In genomic region chrV:20728763-20729350, ce11 we compare ENCODE assay signal across 7 worm cellular contexts.
A peak's percentile ranks its signal among the peaks of the same experiment; 100 is the strongest.
TF ChIP-seq lines count a peak whose summit lies in the region.

Gene ipla-3 (minus strand): TSS chrV:20729272.

TF ChIP-seq in whole organism, L1 larva, 84 proteins besides CTCF, POLR2A, EP300 and RAD21 (continued from another document):
- TF ChIP-seq lin-35 (GFP tag; optimal IDR thresholded peaks at IDR 0.05; lab: Kevin White, UChicago) (peak; percentile 20 to 60), xbp-1 (tag; optimal IDR thresholded peaks at IDR 0.05; lab: Kevin White, UChicago) (peak; percentile 7), skn-1 (tag; optimal IDR thresholded peaks at IDR 0.05; lab: Kevin White, UChicago) (peak; percentile 36), nhr-85 (tag; lab: Kevin White, UChicago) (peak; percentile 58), ceh-88 (GFP tag; IDR thresholded peaks at IDR 0.05; lab: Robert Waterston, UW) (no peak), dpl-1 (GFP tag; optimal IDR thresholded peaks at IDR 0.05; lab: Kevin White, UChicago) (peak in 2 of 3 experiments; percentile 21 to 36), mep-1 (tag; optimal IDR thresholded peaks at IDR 0.05; lab: Kevin White, UChicago) (peak; percentile 56), snpc-4 (tag; optimal IDR thresholded peaks at IDR 0.05; lab: Kevin White, UChicago) (peak; percentile 18), F16B12.6 (tag; optimal IDR thresholded peaks at IDR 0.05; lab: Kevin White, UChicago) (no peak), nhr-71 (tag; optimal IDR thresholded peaks at IDR 0.05; lab: Kevin White, UChicago) (peak; percentile 68), tlp-1 (tag; optimal IDR thresholded peaks at IDR 0.05; lab: Kevin White, UChicago) (no peak), nhr-90 (tag; optimal IDR thresholded peaks at IDR 0.05; lab: Kevin White, UChicago; ENCODE audit: poor library complexity) (peak; percentile 67), egl-13 (tag; optimal IDR thresholded peaks at IDR 0.05; lab: Kevin White, UChicago) (no peak), mab-9 (GFP tag; IDR thresholded peaks at IDR 0.05; lab: Robert Waterston, UW) (0 out of 2 replicates have a peak, but pooled peaks have one; percentile 26), jun-1 (tag; optimal IDR thresholded peaks at IDR 0.05; lab: Kevin White, UChicago) (peak; percentile 10), snu-23 (GFP tag; optimal IDR thresholded peaks at IDR 0.05; lab: Kevin White, UChicago) (peak; percentile 52), elt-2 (tag; optimal IDR thresholded peaks at IDR 0.05; lab: Kevin White, UChicago) (peak; percentile 77)

TF ChIP-seq in whole organism, L2 larva, 48 proteins besides CTCF, POLR2A, EP300 and RAD21 (continued from another document and continues in another):
- TF ChIP-seq nhr-21 (tag; optimal IDR thresholded peaks at IDR 0.05; lab: Kevin White, UChicago) (no peak), lin-39 (tag; optimal IDR thresholded peaks at IDR 0.05; lab: Kevin White, UChicago) (no peak), ceh-82 (tag; optimal IDR thresholded peaks at IDR 0.05; lab: Kevin White, UChicago) (no peak), ztf-11 (tag; optimal IDR thresholded peaks at IDR 0.05; lab: Kevin White, UChicago) (no peak), nhr-237 (tag; optimal IDR thresholded peaks at IDR 0.05; lab: Kevin White, UChicago) (no peak), nhr-6 (tag; optimal IDR thresholded peaks at IDR 0.05; lab: Kevin White, UChicago) (peak; percentile 6), sma-9 (GFP tag; optimal IDR thresholded peaks at IDR 0.05; lab: Kevin White, UChicago) (peak; percentile 95), sma-9 (tag; optimal IDR thresholded peaks at IDR 0.05; lab: Kevin White, UChicago) (no peak), dmd-4 (tag; optimal IDR thresholded peaks at IDR 0.05; lab: Kevin White, UChicago) (no peak), C34F6.9 (tag; optimal IDR thresholded peaks at IDR 0.05; lab: Kevin White, UChicago) (peak; percentile 68), aly-2 (tag; optimal IDR thresholded peaks at IDR 0.05; lab: Kevin White, UChicago) (no peak), nhr-25 (tag; optimal IDR thresholded peaks at IDR 0.05; lab: Kevin White, UChicago) (peak; percentile 50), zag-1 (tag; optimal IDR thresholded peaks at IDR 0.05; lab: Kevin White, UChicago) (peak; percentile 35), snpc-4 (tag; optimal IDR thresholded peaks at IDR 0.05; lab: Kevin White, UChicago) (no peak), R02D3.7 (tag; optimal IDR thresholded peaks at IDR 0.05; lab: Kevin White, UChicago) (no peak), unc-55 (GFP tag; optimal IDR thresholded peaks at IDR 0.05; lab: Kevin White, UChicago) (peak; percentile 78), ztf-1 (GFP tag; conservative IDR thresholded peaks at IDR 0.05; lab: Robert Waterston, UW) (no peak), ztf-4 (tag; optimal IDR thresholded peaks at IDR 0.05; lab: Kevin White, UChicago) (no peak), nhr-11 (tag; optimal IDR thresholded peaks at IDR 0.05; lab: Kevin White, UChicago) (no peak), nhr-23 (tag; optimal IDR thresholded peaks at IDR 0.05; lab: Kevin White, UChicago) (no peak), mbf-1 (tag; optimal IDR thresholded peaks at IDR 0.05; lab: Kevin White, UChicago) (no peak)

TF ChIP-seq in whole organism, L3 larva, 47 proteins besides CTCF, POLR2A, EP300 and RAD21 (continued from another document and continues in another):
- TF ChIP-seq ceh-82 (tag; optimal IDR thresholded peaks at IDR 0.05; lab: Kevin White, UChicago) (no peak), ztf-11 (tag; optimal IDR thresholded peaks at IDR 0.05; lab: Kevin White, UChicago) (no peak), fos-1 (tag; optimal IDR thresholded peaks at IDR 0.05; lab: Kevin White, UChicago) (no peak), jun-1 (tag; optimal IDR thresholded peaks at IDR 0.05; lab: Kevin White, UChicago) (peak; percentile 71), nfya-1 (tag; optimal IDR thresholded peaks at IDR 0.05; lab: Kevin White, UChicago; ENCODE audit: insufficient read depth) (peak; percentile 68), nhr-25 (tag; optimal IDR thresholded peaks at IDR 0.05; lab: Kevin White, UChicago) (no peak), R02D3.7 (tag; optimal IDR thresholded peaks at IDR 0.05; lab: Kevin White, UChicago) (no peak), nhr-77 (tag; optimal IDR thresholded peaks at IDR 0.05; lab: Kevin White, UChicago) (no peak), nhr-28 (tag; optimal IDR thresholded peaks at IDR 0.05; lab: Kevin White, UChicago) (no peak), mdl-1 (tag; optimal IDR thresholded peaks at IDR 0.05; lab: Kevin White, UChicago) (peak; percentile 76), daf-12 (tag; optimal IDR thresholded peaks at IDR 0.05; lab: Kevin White, UChicago) (no peak), sea-2 (GFP tag; optimal IDR thresholded peaks at IDR 0.05; lab: Kevin White, UChicago) (no peak), fkh-10 (GFP tag; optimal IDR thresholded peaks at IDR 0.05; lab: Kevin White, UChicago) (peak; percentile 47), fkh-2 (tag; optimal IDR thresholded peaks at IDR 0.05; lab: Kevin White, UChicago) (no peak), tbx-2 (tag; optimal IDR thresholded peaks at IDR 0.05; lab: Kevin White, UChicago) (no peak), eor-1 (tag; optimal IDR thresholded peaks at IDR 0.05; lab: Kevin White, UChicago) (no peak), ZK546.5 (tag; optimal IDR thresholded peaks at IDR 0.05; lab: Kevin White, UChicago) (no peak), egl-5 (tag; optimal IDR thresholded peaks at IDR 0.05; lab: Kevin White, UChicago) (peak; percentile 96), nhr-12 (tag; optimal IDR thresholded peaks at IDR 0.05; lab: Kevin White, UChicago) (no peak), ceh-28 (tag; optimal IDR thresholded peaks at IDR 0.05; lab: Kevin White, UChicago) (peak; percentile 70), unc-62 (GFP tag; optimal IDR thresholded peaks at IDR 0.05; lab: Kevin White, UChicago) (no peak)

TF ChIP-seq in whole organism, L4 larva, 104 proteins besides CTCF, POLR2A, EP300 and RAD21 (continued from another document and continues in another):
- TF ChIP-seq daf-16 (GFP tag; optimal IDR thresholded peaks at IDR 0.05; lab: Kevin White, UChicago) (peak; percentile 77 to 97), daf-16 (tag; optimal IDR thresholded peaks at IDR 0.05; lab: Kevin White, UChicago) (peak; percentile 99), Y75B8A.6 (GFP tag; IDR thresholded peaks at IDR 0.05; lab: Robert Waterston, UW) (no peak), set-16 (GFP tag; IDR thresholded peaks at IDR 0.05; lab: Robert Waterston, UW) (no peak), madf-9 (GFP tag; conservative IDR thresholded peaks at IDR 0.05; lab: Robert Waterston, UW) (no peak), nhr-77 (tag; optimal IDR thresholded peaks at IDR 0.05; lab: Kevin White, UChicago) (peak; percentile 91), nhr-11 (tag; optimal IDR thresholded peaks at IDR 0.05; lab: Kevin White, UChicago) (peak; percentile 22), zip-2 (tag; optimal IDR thresholded peaks at IDR 0.05; lab: Kevin White, UChicago) (no peak), F10B5.3 (tag; optimal IDR thresholded peaks at IDR 0.05; lab: Kevin White, UChicago) (no peak), dpl-1 (GFP tag; optimal IDR thresholded peaks at IDR 0.05; lab: Kevin White, UChicago) (peak; percentile 54), lsy-2 (tag; optimal IDR thresholded peaks at IDR 0.05; lab: Kevin White, UChicago) (peak in 1 of 2 experiments; percentile 53), snpc-1.2 (GFP tag; IDR thresholded peaks at IDR 0.05; lab: Robert Waterston, UW) (no peak), spr-1 (tag; optimal IDR thresholded peaks at IDR 0.05; lab: Kevin White, UChicago) (peak; percentile 38), nhr-102 (tag; optimal IDR thresholded peaks at IDR 0.05; lab: Kevin White, UChicago) (peak; percentile 71), dmd-9 (GFP tag; IDR thresholded peaks at IDR 0.05; lab: Robert Waterston, UW) (no peak), lin-13 (GFP tag; optimal IDR thresholded peaks at IDR 0.05; lab: Kevin White, UChicago) (no peak), hlh-30 (tag; optimal IDR thresholded peaks at IDR 0.05; lab: Kevin White, UChicago; ENCODE audit: insufficient read depth) (peak; percentile 88), R02D3.7 (tag; optimal IDR thresholded peaks at IDR 0.05; lab: Kevin White, UChicago) (no peak), nhr-10 (tag; optimal IDR thresholded peaks at IDR 0.05; lab: Kevin White, UChicago) (peak; percentile 12), ZK337.2 (GFP tag; IDR thresholded peaks at IDR 0.05; lab: Robert Waterston, UW) (no peak)

TF ChIP-seq in whole organism, late embryonic, 69 proteins besides CTCF, POLR2A, EP300 and RAD21 (continued from another document):
- TF ChIP-seq rnt-1 (tag; optimal IDR thresholded peaks at IDR 0.05; lab: Kevin White, UChicago) (peak; percentile 17), hlh-13 (GFP tag; optimal IDR thresholded peaks at IDR 0.05; lab: Kevin White, UChicago) (no peak), nhr-11 (tag; optimal IDR thresholded peaks at IDR 0.05; lab: Kevin White, UChicago) (no peak), unc-55 (GFP tag; optimal IDR thresholded peaks at IDR 0.05; lab: Kevin White, UChicago) (peak; percentile 63), tbx-7 (tag; optimal IDR thresholded peaks at IDR 0.05; lab: Kevin White, UChicago) (no peak)

TF ChIP-seq in whole organism, mixed stage, embryonic, 35 proteins besides CTCF, POLR2A, EP300 and RAD21 (continued from another document):
- TF ChIP-seq blmp-1 (tag; optimal IDR thresholded peaks at IDR 0.05; lab: Kevin White, UChicago) (no peak), cnd-1 (tag; optimal IDR thresholded peaks at IDR 0.05; lab: Kevin White, UChicago) (no peak), elt-1 (tag; optimal IDR thresholded peaks at IDR 0.05; lab: Kevin White, UChicago; ENCODE audit: borderline replicate concordance, insufficient read depth) (no peak), nhr-76 (tag; optimal IDR thresholded peaks at IDR 0.05; lab: Kevin White, UChicago) (no peak), nhr-2 (tag; optimal IDR thresholded peaks at IDR 0.05; lab: Kevin White, UChicago) (no peak), nhr-28 (tag; optimal IDR thresholded peaks at IDR 0.05; lab: Kevin White, UChicago) (no peak), mep-1 (tag; optimal IDR thresholded peaks at IDR 0.05; lab: Kevin White, UChicago) (peak; percentile 40)

TF ChIP-seq in whole organism, young adult, 124 proteins besides CTCF, POLR2A, EP300 and RAD21 (continued from another document and continues in another):
- TF ChIP-seq Y53G8AR.9 (GFP tag; conservative IDR thresholded peaks at IDR 0.05; lab: Robert Waterston, UW) (peak; percentile 52; the same call in 1 of the 2 replicates), unc-130 (GFP tag; optimal IDR thresholded peaks at IDR 0.05; lab: Kevin White, UChicago) (no peak), egl-18 (GFP tag; IDR thresholded peaks at IDR 0.05; lab: Robert Waterston, UW) (no peak), Y79H2A.3 (GFP tag; conservative IDR thresholded peaks at IDR 0.05; lab: Robert Waterston, UW) (no peak), ccch-3 (GFP tag; optimal IDR thresholded peaks at IDR 0.05; lab: Kevin White, UChicago) (no peak), egrh-3 (GFP tag; IDR thresholded peaks at IDR 0.05; lab: Robert Waterston, UW) (no peak), ztf-28 (GFP tag; IDR thresholded peaks at IDR 0.05; lab: Robert Waterston, UW) (no peak), efl-1 (GFP tag; optimal IDR thresholded peaks at IDR 0.05; lab: Kevin White, UChicago) (peak; percentile 32), sptf-2 (GFP tag; optimal IDR thresholded peaks at IDR 0.05; lab: Kevin White, UChicago) (peak; percentile 43), nfya-2 (GFP tag; IDR thresholded peaks at IDR 0.05; lab: Robert Waterston, UW) (no peak), lsy-27 (tag; optimal IDR thresholded peaks at IDR 0.05; lab: Kevin White, UChicago; ENCODE audit: borderline replicate concordance, insufficient read depth) (no peak), madf-6 (GFP tag; IDR thresholded peaks at IDR 0.05; lab: Robert Waterston, UW) (0 out of 2 replicates have a peak, but pooled peaks have one; percentile 34), lin-35 (GFP tag; optimal IDR thresholded peaks at IDR 0.05; lab: Kevin White, UChicago) (peak in 1 of 3 experiments; percentile 26), rpc-1 (optimal IDR thresholded peaks at IDR 0.05; lab: Kevin White, UChicago) (no peak), rpc-1 (tag; optimal IDR thresholded peaks at IDR 0.05; lab: Kevin White, UChicago) (no peak), ceh-100 (GFP tag; IDR thresholded peaks at IDR 0.05; lab: Robert Waterston, UW) (no peak), cebp-2 (GFP tag; IDR thresholded peaks at IDR 0.05; lab: Robert Waterston, UW) (no peak), athp-1 (tag; optimal IDR thresholded peaks at IDR 0.05; lab: Kevin White, UChicago) (no peak), sdz-38 (tag; optimal IDR thresholded peaks at IDR 0.05; lab: Kevin White, UChicago) (no peak), F39B2.1 (GFP tag; IDR thresholded peaks at IDR 0.05; lab: Robert Waterston, UW) (no peak), T07F8.4 (tag; optimal IDR thresholded peaks at IDR 0.05; lab: Kevin White, UChicago) (no peak), somi-1 (GFP tag; optimal IDR thresholded peaks at IDR 0.05; lab: Kevin White, UChicago) (no peak), ztf-3 (GFP tag; optimal IDR thresholded peaks at IDR 0.05; lab: Kevin White, UChicago) (peak; percentile 46), ceh-79 (tag; optimal IDR thresholded peaks at IDR 0.05; lab: Kevin White, UChicago) (no peak), Y67H2A.10 (GFP tag; conservative IDR thresholded peaks at IDR 0.05; lab: Robert Waterston, UW) (no peak), B0019.2 (GFP tag; conservative IDR thresholded peaks at IDR 0.05; lab: Robert Waterston, UW) (no peak), nhr-120 (GFP tag; IDR thresholded peaks at IDR 0.05; lab: Robert Waterston, UW) (no peak), xnd-1 (tag; optimal IDR thresholded peaks at IDR 0.05; lab: Kevin White, UChicago) (no peak), him-1 (tag; optimal IDR thresholded peaks at IDR 0.05; lab: Kevin White, UChicago) (no peak), ZK185.1 (tag; optimal IDR thresholded peaks at IDR 0.05; lab: Kevin White, UChicago; ENCODE audit: poor library complexity, severe bottlenecking) (peak; percentile 25), nhr-90 (tag; optimal IDR thresholded peaks at IDR 0.05; lab: Kevin White, UChicago) (peak; percentile 12), lsl-1 (GFP tag; optimal IDR thresholded peaks at IDR 0.05; lab: Kevin White, UChicago) (no peak), F52B5.7 (tag; optimal IDR thresholded peaks at IDR 0.05; lab: Kevin White, UChicago) (no peak), ceh-40 (GFP tag; IDR thresholded peaks at IDR 0.05; lab: Robert Waterston, UW) (no peak), lin-26 (GFP tag; IDR thresholded peaks at IDR 0.05; lab: Robert Waterston, UW) (no peak), cebp-1 (GFP tag; IDR thresholded peaks at IDR 0.05; lab: Robert Waterston, UW) (peak; percentile 79), cebp-1 (tag; optimal IDR thresholded peaks at IDR 0.05; lab: Kevin White, UChicago) (peak; percentile 90), atf-7 (tag; optimal IDR thresholded peaks at IDR 0.05; lab: Kevin White, UChicago) (peak; percentile 64), aptf-2 (GFP tag; conservative IDR thresholded peaks at IDR 0.05; lab: Robert Waterston, UW) (no peak), ama-1 (optimal IDR thresholded peaks at IDR 0.05; lab: Kevin White, UChicago) (no peak), ama-1 (GFP tag; optimal IDR thresholded peaks at IDR 0.05; lab: Kevin White, UChicago) (no peak), F22D6.2 (tag; optimal IDR thresholded peaks at IDR 0.05; lab: Kevin White, UChicago) (peak; percentile 1), ceh-91 (GFP tag; IDR thresholded peaks at IDR 0.05; lab: Robert Waterston, UW) (no peak), snpc-1.3 (tag; optimal IDR thresholded peaks at IDR 0.05; lab: Kevin White, UChicago; ENCODE audit: insufficient read depth) (no peak), hmg-1.2 (GFP tag; IDR thresholded peaks at IDR 0.05; lab: Robert Waterston, UW) (peak; percentile 94), snpc-1.1 (tag; optimal IDR thresholded peaks at IDR 0.05; lab: Kevin White, UChicago; ENCODE audit: insufficient read depth) (no peak), T26A5.8 (tag; optimal IDR thresholded peaks at IDR 0.05; lab: Kevin White, UChicago) (no peak), zfh-2 (GFP tag; conservative IDR thresholded peaks at IDR 0.05; lab: Robert Waterston, UW) (no peak), let-607 (tag; optimal IDR thresholded peaks at IDR 0.05; lab: Kevin White, UChicago) (peak in 1 of 2 experiments; percentile 23), bed-2 (GFP tag; IDR thresholded peaks at IDR 0.05; lab: Robert Waterston, UW) (no peak), ekl-4 (GFP tag; IDR thresholded peaks at IDR 0.05; lab: Robert Waterston, UW) (0 out of 2 replicates have a peak, but pooled peaks have one; percentile 32), hmg-20 (GFP tag; IDR thresholded peaks at IDR 0.05; lab: Robert Waterston, UW) (no peak), die-1 (tag; optimal IDR thresholded peaks at IDR 0.05; lab: Kevin White, UChicago) (no peak), F33H1.4 (GFP tag; IDR thresholded peaks at IDR 0.05; lab: Robert Waterston, UW) (no peak)
